Worm (Caenorhabditis elegans) whole organism, L4 larva: ENCODE results near the gene zif-1.

Experiments
- D1046.2 ChIP-seq: fragments of 200-800 bp; sonication (Bioruptor generic); IDR thresholded peaks from 2 replicates; pipeline ENCODE4 v1.3.6; 2022; ENCODE audit warnings: missing genetic modification characterization, missing compliant biosample characterization
- F26F4.8 ChIP-seq: fragments of 200-800 bp; sonication (Bioruptor generic); conservative IDR thresholded peaks from 2 replicates; pipeline ENCODE4 v1.3.6; 2022; ENCODE audit warnings: missing genetic modification characterization, missing compliant biosample characterization
- F44E2.7 ChIP-seq: fragments of 200-800 bp; sonication (Bioruptor generic); IDR thresholded peaks from 2 replicates; pipeline ENCODE4 v2.1.2; 2022; ENCODE audit warnings: missing genetic modification characterization, missing compliant biosample characterization
- T26A8.4 ChIP-seq: fragments of 200-800 bp; sonication (Bioruptor generic); IDR thresholded peaks from 2 replicates; pipeline ENCODE4 v1.3.6; 2022; ENCODE audit warnings: missing genetic modification characterization, missing compliant biosample characterization
- Y105C5A.15 ChIP-seq: fragments of 200-800 bp; sonication (Bioruptor generic); IDR thresholded peaks from 2 replicates; pipeline ENCODE4 v1.3.6; 2022; ENCODE audit warnings: missing genetic modification characterization, missing compliant biosample characterization
- Y75B8A.6 ChIP-seq: fragments of 200-800 bp; sonication (Bioruptor generic); IDR thresholded peaks from 2 replicates; pipeline ENCODE4 v1.3.6; 2022; ENCODE audit warnings: missing genetic modification reagents, missing genetic modification characterization, missing compliant biosample characterization
- aha-1 ChIP-seq: fragments of 150-350 bp; peaks from one replicate; lab custom pipeline; 2014; ENCODE audit warnings: missing biosample characterization, missing genetic modification characterization
- ama-1 ChIP-seq: fragments of 150-350 bp; optimal IDR thresholded peaks from 2 replicates; lab custom pipeline; 2014; ENCODE audit warnings: inconsistent platforms, mixed read lengths
- ceh-20 ChIP-seq: fragments of 200-800 bp; sonication (Bioruptor generic); IDR thresholded peaks from 2 replicates; pipeline ENCODE4 v1.3.6; 2022; ENCODE audit warnings: missing genetic modification reagents, missing genetic modification characterization, missing compliant biosample characterization
- ceh-32 ChIP-seq: sonication (generic microtip); optimal IDR thresholded peaks from 2 replicates; lab custom pipeline; 2016; ENCODE audit warnings: mild to moderate bottlenecking, missing genetic modification characterization, missing compliant biosample characterization; ENCODE audit not compliant: poor library complexity
- ceh-44 ChIP-seq: fragments of 200-800 bp; sonication (Bioruptor generic); IDR thresholded peaks from 2 replicates; pipeline ENCODE4 v1.3.6; 2022; ENCODE audit warnings: missing genetic modification reagents, missing genetic modification characterization, missing compliant biosample characterization
- ceh-82 ChIP-seq: sonication (generic microtip); optimal IDR thresholded peaks from 2 replicates; lab custom pipeline; 2017; ENCODE audit warnings: missing biosample characterization, missing genetic modification characterization
- ctbp-1 ChIP-seq: fragments of 200-800 bp; sonication (Bioruptor generic); IDR thresholded peaks from 2 replicates; pipeline ENCODE4 v1.3.6; 2022; ENCODE audit warnings: missing genetic modification reagents, missing genetic modification characterization, missing compliant biosample characterization
- daf-12 ChIP-seq: fragments of 150-350 bp; optimal IDR thresholded peaks from 2 replicates; lab custom pipeline; 2014; ENCODE audit warnings: missing biosample characterization, missing genetic modification reagents, missing genetic modification characterization
- dmd-8 ChIP-seq: fragments of 200-800 bp; sonication (Bioruptor generic); IDR thresholded peaks from 2 replicates; pipeline ENCODE4 v1.3.6; 2022; ENCODE audit warnings: missing genetic modification characterization, missing compliant biosample characterization
- dmd-9 ChIP-seq: fragments of 200-800 bp; sonication (Bioruptor generic); IDR thresholded peaks from 2 replicates; pipeline ENCODE4 v1.3.6; 2022; ENCODE audit warnings: missing genetic modification reagents, missing genetic modification characterization, missing compliant biosample characterization
- dve-1 ChIP-seq: sonication (generic microtip); optimal IDR thresholded peaks from 2 replicates; lab custom pipeline; 2017; ENCODE audit warnings: antibody characterized with exemption, mild to moderate bottlenecking, missing genetic modification characterization, missing compliant biosample characterization; ENCODE audit not compliant: insufficient read depth
- egl-43 ChIP-seq: fragments of 200-800 bp; sonication (Bioruptor generic); IDR thresholded peaks from 2 replicates; pipeline ENCODE4 v1.3.6; 2022; ENCODE audit warnings: missing genetic modification reagents, missing genetic modification characterization, missing compliant biosample characterization
- fkh-10 ChIP-seq: fragments of 150-350 bp; optimal IDR thresholded peaks from 2 replicates; lab custom pipeline; 2014; ENCODE audit warnings: missing biosample characterization, missing genetic modification reagents, missing genetic modification characterization
- fos-1 ChIP-seq: fragments of 150-350 bp; optimal IDR thresholded peaks from 2 replicates; lab custom pipeline; 2014; ENCODE audit warnings: missing biosample characterization, missing genetic modification characterization
- hlh-11 ChIP-seq: fragments of 200-800 bp; sonication (Bioruptor generic); optimal IDR thresholded peaks from 2 replicates; lab custom pipeline; 2018; ENCODE audit warnings: mild to moderate bottlenecking, missing genetic modification characterization, missing compliant biosample characterization
- lin-1 ChIP-seq: fragments of 200-800 bp; sonication (Bioruptor generic); IDR thresholded peaks from 2 replicates; pipeline ENCODE4 v1.3.6; 2022; ENCODE audit warnings: missing genetic modification reagents, missing genetic modification characterization, missing compliant biosample characterization
- lin-38 ChIP-seq: fragments of 200-800 bp; sonication (Bioruptor generic); IDR thresholded peaks from 2 replicates; pipeline ENCODE4 v1.3.6; 2022; ENCODE audit warnings: missing genetic modification reagents, missing genetic modification characterization, missing compliant biosample characterization
- lin-39 ChIP-seq: fragments of 150-350 bp; optimal IDR thresholded peaks from 2 replicates; lab custom pipeline; 2014; ENCODE audit warnings: missing biosample characterization, missing genetic modification reagents, missing genetic modification characterization
- madf-5 ChIP-seq, 2 experiments: fragments of 200-800 bp; sonication (Bioruptor generic); IDR thresholded peaks; 2 replicates each; pipeline ENCODE4 v1.3.6; 2022; ENCODE audit warnings: missing compliant biosample characterization in 2 of 2, missing genetic modification characterization in 2 of 2
- madf-9 ChIP-seq: fragments of 200-800 bp; sonication (Bioruptor generic); conservative IDR thresholded peaks from 2 replicates; pipeline ENCODE4 v1.3.6; 2022; ENCODE audit warnings: missing genetic modification reagents, missing genetic modification characterization, missing compliant biosample characterization
- mes-2 ChIP-seq: sonication (generic microtip); optimal IDR thresholded peaks from 2 replicates; lab custom pipeline; 2016; ENCODE audit warnings: missing genotype, mild to moderate bottlenecking, missing genetic modification characterization, missing compliant biosample characterization; ENCODE audit not compliant: poor library complexity, severe bottlenecking
- mxl-3 ChIP-seq: fragments of 200-800 bp; sonication (Bioruptor generic); optimal IDR thresholded peaks from 2 replicates; lab custom pipeline; 2018; ENCODE audit warnings: mild to moderate bottlenecking, missing genetic modification characterization, missing compliant biosample characterization
- nhr-10 ChIP-seq: fragments of 150-350 bp; optimal IDR thresholded peaks from 2 replicates; lab custom pipeline; 2014; ENCODE audit warnings: missing biosample characterization, missing genetic modification characterization
- nhr-28 ChIP-seq: fragments of 150-350 bp; optimal IDR thresholded peaks from 2 replicates; lab custom pipeline; 2014; ENCODE audit warnings: missing biosample characterization, missing genetic modification characterization
- nhr-41 ChIP-seq: fragments of 200-800 bp; sonication (Bioruptor generic); IDR thresholded peaks from 2 replicates; pipeline ENCODE4 v1.3.6; 2022; ENCODE audit warnings: missing genetic modification reagents, missing genetic modification characterization, missing compliant biosample characterization
- nhr-42 ChIP-seq: fragments of 200-800 bp; sonication (Bioruptor generic); IDR thresholded peaks from 2 replicates; pipeline ENCODE4 v1.3.6; 2022; ENCODE audit warnings: missing genetic modification characterization, missing compliant biosample characterization
- nhr-48 ChIP-seq: sonication (generic microtip); optimal IDR thresholded peaks from 2 replicates; lab custom pipeline; 2016; ENCODE audit warnings: mild to moderate bottlenecking, missing genetic modification characterization, missing compliant biosample characterization
- nhr-77 ChIP-seq: fragments of 150-350 bp; optimal IDR thresholded peaks from 2 replicates; lab custom pipeline; 2014; ENCODE audit warnings: missing biosample characterization, missing genetic modification characterization
- pqm-1 ChIP-seq: sonication (generic microtip); optimal IDR thresholded peaks from 2 replicates; lab custom pipeline; 2017; ENCODE audit warnings: missing biosample characterization, missing genetic modification characterization
- rbr-2 ChIP-seq: sonication (generic microtip); optimal IDR thresholded peaks from 2 replicates; lab custom pipeline; 2016; ENCODE audit warnings: missing genotype, missing genetic modification characterization, missing compliant biosample characterization
- saeg-2 ChIP-seq: fragments of 200-800 bp; sonication (Bioruptor generic); IDR thresholded peaks from 2 replicates; pipeline ENCODE4 v1.3.6; 2022; ENCODE audit warnings: missing genetic modification reagents, missing genetic modification characterization, missing compliant biosample characterization
- sdz-12 ChIP-seq: fragments of 200-800 bp; sonication (Bioruptor generic); optimal IDR thresholded peaks from 2 replicates; lab custom pipeline; 2018; ENCODE audit warnings: mild to moderate bottlenecking, missing genetic modification characterization, missing compliant biosample characterization
- spr-1 ChIP-seq: sonication (generic microtip); optimal IDR thresholded peaks from 2 replicates; lab custom pipeline; 2016; ENCODE audit warnings: mild to moderate bottlenecking, missing genetic modification characterization, missing compliant biosample characterization
- tag-97 ChIP-seq: fragments of 200-800 bp; sonication (Bioruptor generic); IDR thresholded peaks from 2 replicates; pipeline ENCODE4 v1.3.6; 2022; ENCODE audit warnings: missing genetic modification characterization, missing compliant biosample characterization
- tra-1 ChIP-seq: fragments of 200-800 bp; sonication (Bioruptor generic); IDR thresholded peaks from 2 replicates; pipeline ENCODE4 v1.3.6; 2022; ENCODE audit warnings: missing genetic modification reagents, missing genetic modification characterization, missing compliant biosample characterization
- unc-62 ChIP-seq, 3 experiments: fragments of 150-350 bp in 1 of 3; sonication (generic microtip); optimal IDR thresholded peaks in 2 of 3; peaks in 1 of 3; 1 replicate in 1 of 3; 2 replicates in 2 of 3; lab custom pipeline; 2014 to 2017; ENCODE audit warnings: missing biosample characterization in 3 of 3, missing genetic modification characterization in 3 of 3, missing genetic modification reagents in 3 of 3, missing genotype in 1 of 3
- zfp-2 ChIP-seq: sonication (generic microtip); optimal IDR thresholded peaks from 2 replicates; lab custom pipeline; 2016; ENCODE audit warnings: mild to moderate bottlenecking, missing genetic modification characterization, missing compliant biosample characterization
- zip-11 ChIP-seq: fragments of 200-800 bp; sonication (Bioruptor generic); IDR thresholded peaks from 2 replicates; pipeline ENCODE4 v1.3.6; 2022; ENCODE audit warnings: missing genetic modification characterization, missing compliant biosample characterization
- zip-2 ChIP-seq: fragments of 150-350 bp; optimal IDR thresholded peaks from 2 replicates; lab custom pipeline; 2014; ENCODE audit warnings: missing biosample characterization, missing genetic modification characterization

zif-1 gene

DNA sequence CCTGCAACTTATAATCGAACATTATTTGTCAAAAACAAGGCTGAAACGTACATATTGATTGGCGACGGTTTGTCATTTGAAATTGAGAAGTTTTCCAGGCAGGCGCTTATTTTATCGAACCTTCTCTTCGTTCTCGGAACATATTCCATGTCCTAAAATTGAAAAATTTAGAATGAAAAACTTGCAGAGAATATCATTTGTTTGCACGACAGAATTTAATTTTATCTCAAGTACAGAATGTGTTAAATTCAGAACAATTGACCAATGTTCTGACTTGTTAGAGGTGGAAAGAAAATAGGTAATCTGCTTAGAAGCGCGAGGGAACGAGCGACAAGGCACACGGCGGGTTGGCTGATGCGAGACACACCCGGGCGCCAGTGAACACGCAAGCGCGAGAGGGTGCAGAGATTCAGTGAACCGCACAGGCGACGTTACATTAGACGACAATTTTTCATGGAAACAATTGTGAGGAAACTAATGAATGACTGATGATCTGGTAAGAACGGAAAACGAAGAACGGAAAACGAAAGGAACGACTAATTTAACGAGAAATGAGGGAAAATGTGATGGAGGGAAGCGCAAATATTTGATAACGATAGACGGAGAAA is 49.9 kb downstream of the zif-1 start (continued):
- TF ChIP-seq Y105C5A.15 (GFP tag; lab: Robert Waterston, UW), result peak; percentile 88
- TF ChIP-seq hlh-11, result peak; percentile 68
- TF ChIP-seq tag-97 (GFP tag; lab: Robert Waterston, UW), result no peak
- TF ChIP-seq daf-12 (tag; lab: Kevin White, UChicago), result no peak
- TF ChIP-seq fos-1 (tag; lab: Kevin White, UChicago), result no peak
- no peak for TF ChIP-seq madf-5 (GFP tag; IDR thresholded peaks at IDR 0.05; lab: Robert Waterston, UW)
- TF ChIP-seq ceh-20, result no peak
- TF ChIP-seq madf-9 (GFP tag; lab: Robert Waterston, UW), result 0 out of 2 replicates have a peak, but pooled peaks have one; percentile 25
- 0 out of 2 replicates have a peak, but pooled peaks have one; percentile 23 for TF ChIP-seq dmd-8 (GFP tag; lab: Robert Waterston, UW)
- TF ChIP-seq ama-1 (lab: Kevin White, UChicago), result no peak
- peak; percentile 20; the same call in 1 of the 2 replicates for TF ChIP-seq T26A8.4 (GFP tag; lab: Robert Waterston, UW)
- TF ChIP-seq unc-62 (GFP tag; optimal IDR thresholded peaks at IDR 0.05 in 1 of 2; lab: Kevin White, UChicago), result peak in 1 of 2 experiments; percentile 97
- TF ChIP-seq unc-62 (tag; optimal IDR thresholded peaks at IDR 0.05; lab: Kevin White, UChicago), result no peak
- TF ChIP-seq tra-1 (GFP tag; lab: Robert Waterston, UW), result 0 out of 2 replicates have a peak, but pooled peaks have one; percentile 24
- no peak for TF ChIP-seq zfp-2
- no peak for TF ChIP-seq ceh-32 (tag; lab: Kevin White, UChicago)
- TF ChIP-seq zip-2 (tag; lab: Kevin White, UChicago), result no peak
- TF ChIP-seq Y75B8A.6, result peak; percentile 79; the same call in 1 of the 2 replicates
- TF ChIP-seq egl-43 (GFP tag; lab: Robert Waterston, UW), result peak; percentile 83
- no peak for TF ChIP-seq nhr-77 (tag; lab: Kevin White, UChicago)
- TF ChIP-seq lin-1, result peak; percentile 39

DNA sequence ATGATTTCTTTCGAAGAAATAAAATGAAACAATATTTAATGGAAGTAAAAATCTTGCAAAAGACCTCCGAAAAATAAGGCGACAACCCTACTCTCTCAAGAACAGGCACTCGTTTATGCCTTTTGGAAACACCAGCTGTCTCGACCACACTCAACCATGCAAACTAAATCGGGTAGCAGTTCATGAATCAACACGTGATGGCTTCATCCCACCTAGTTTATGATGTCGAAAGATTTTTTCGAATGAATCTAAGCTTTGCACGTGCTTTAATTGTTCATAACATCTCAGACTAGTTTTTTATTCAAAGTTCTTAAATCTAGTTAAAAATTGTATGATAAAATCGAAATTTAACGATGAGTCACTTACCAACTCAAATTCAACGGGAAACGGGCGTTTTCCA is 50.7 kb downstream of the zif-1 start:
- TF ChIP-seq ctbp-1 (GFP tag; lab: Robert Waterston, UW) (0 out of 2 replicates have a peak, but pooled peaks have one; percentile 28), saeg-2 (0 out of 2 replicates have a peak, but pooled peaks have one; percentile 56), fkh-10 (no peak)

- TF ChIP-seq nhr-28 (tag; lab: Kevin White, UChicago), result peak; percentile 75
- peak; percentile 77; the same call in 1 of the 2 replicates for TF ChIP-seq dmd-9 (GFP tag; lab: Robert Waterston, UW)
- peak; percentile 81 for TF ChIP-seq nhr-41 (GFP tag; lab: Robert Waterston, UW)
- peak; percentile 94 for TF ChIP-seq nhr-48 (tag; lab: Kevin White, UChicago)
- no peak for TF ChIP-seq fkh-10
- peak; percentile 94 for TF ChIP-seq dve-1 (tag; lab: Kevin White, UChicago)
- TF ChIP-seq unc-62 (GFP tag; optimal IDR thresholded peaks at IDR 0.05 in 1 of 2; lab: Kevin White, UChicago), result peak in 1 of 2 experiments; percentile 84
- peak; percentile 12 for TF ChIP-seq unc-62 (tag; optimal IDR thresholded peaks at IDR 0.05; lab: Kevin White, UChicago)
- peak; percentile 88 for TF ChIP-seq nhr-10 (tag; lab: Kevin White, UChicago)
- TF ChIP-seq lin-39 (tag; lab: Kevin White, UChicago), result no peak
- peak; percentile 81 for TF ChIP-seq lin-38
- peak; percentile 93 for TF ChIP-seq spr-1
- peak; percentile 89; the same call in 1 of the 2 replicates for TF ChIP-seq nhr-42 (GFP tag; lab: Robert Waterston, UW)
- TF ChIP-seq lin-1, result peak; percentile 92
- no peak for TF ChIP-seq ceh-44 (GFP tag; lab: Robert Waterston, UW)
- peak; percentile 87 for TF ChIP-seq D1046.2 (GFP tag; lab: Robert Waterston, UW)
- TF ChIP-seq ceh-82 (tag; lab: Kevin White, UChicago), result no peak
- peak; percentile 72 for TF ChIP-seq mes-2 (tag; lab: Kevin White, UChicago)
- TF ChIP-seq ceh-32 (tag; lab: Kevin White, UChicago), result peak; percentile 3
- peak; percentile 93 for TF ChIP-seq madf-9 (GFP tag; lab: Robert Waterston, UW)
- no peak for TF ChIP-seq F26F4.8 (GFP tag; lab: Robert Waterston, UW)
- peak; percentile 92 for TF ChIP-seq egl-43 (GFP tag; lab: Robert Waterston, UW)
- TF ChIP-seq aha-1 (tag; lab: Kevin White, UChicago), result peak; percentile 99
- peak; percentile 99 for TF ChIP-seq ceh-20
- TF ChIP-seq sdz-12 (GFP tag; lab: Kevin White, UChicago), result peak; percentile 97
- peak; percentile 95 for TF ChIP-seq rbr-2 (tag; lab: Kevin White, UChicago)
- TF ChIP-seq pqm-1 (tag; lab: Kevin White, UChicago), result no peak
- 0 out of 2 replicates have a peak, but pooled peaks have one; percentile 13 for TF ChIP-seq zip-11 (GFP tag; lab: Robert Waterston, UW)
- TF ChIP-seq F44E2.7 (GFP tag; lab: Robert Waterston, UW), result 0 out of 2 replicates have a peak, but pooled peaks have one; percentile 8
- TF ChIP-seq mxl-3 (GFP tag; lab: Kevin White, UChicago), result peak; percentile 97
Observed at ce11 chrIII:9053740-9054252, 51.2 kb downstream of the zif-1 start, which contains the start of gene R107.5. R107.5 (minus strand) TSS chrIII:9053790.
